Worm (Caenorhabditis elegans): ENCODE measurements around the gene K04C1.5.

Gene K04C1.5

ce11 chrX:14241531-14241930 lies 6.3 kb upstream of the K04C1.5 start:
- TF ChIP-seq ceh-24 (tag; optimal IDR thresholded peaks at IDR 0.05) (no peak), gmeb-2 (tag; optimal IDR thresholded peaks at IDR 0.05) (no peak), elt-4 (tag; optimal IDR thresholded peaks at IDR 0.05) (no peak), ets-4 (tag; optimal IDR thresholded peaks at IDR 0.05) (no peak), nhr-232 (tag; optimal IDR thresholded peaks at IDR 0.05) (no peak), ztf-16 (tag; optimal IDR thresholded peaks at IDR 0.05) (no peak), hlh-30 (tag; optimal IDR thresholded peaks at IDR 0.05; ENCODE audit: insufficient read depth) (no peak), fkh-10 (GFP tag; optimal IDR thresholded peaks at IDR 0.05) (no peak), F13H6.1 (tag; optimal IDR thresholded peaks at IDR 0.05) (no peak), K09A11.1 (tag; optimal IDR thresholded peaks at IDR 0.05; ENCODE audit: insufficient read depth) (no peak), nfya-1 (tag; optimal IDR thresholded peaks at IDR 0.05) (no peak), zip-5 (tag; optimal IDR thresholded peaks at IDR 0.05) (no peak), ceh-48 (tag; optimal IDR thresholded peaks at IDR 0.05) (no peak), fkh-6 (tag; optimal IDR thresholded peaks at IDR 0.05) (no peak)

- no peak for TF ChIP-seq unc-42 (tag; optimal IDR thresholded peaks at IDR 0.05)
- peak; percentile 60 for TF ChIP-seq ceh-31 (tag; optimal IDR thresholded peaks at IDR 0.05)
Measured at ce11 chrX:14243345-14243961, 4.4 kb upstream of the K04C1.5 start, which contains the start of gene K04C1.3. Gene K04C1.3, minus strand, starts transcription at chrX:14243395.

- TF ChIP-seq elt-2 (tag; optimal IDR thresholded peaks at IDR 0.05) (peak; percentile 40), ceh-6 (GFP tag; optimal IDR thresholded peaks at IDR 0.05) (no peak), unc-3 (GFP tag; conservative IDR thresholded peaks at IDR 0.05) (no peak), unc-3 (tag; optimal IDR thresholded peaks at IDR 0.05) (no peak), ets-4 (tag; optimal IDR thresholded peaks at IDR 0.05) (no peak)
Measured at ce11 chrX:14244493-14244892, 3.4 kb upstream of the K04C1.5 start.

- TF ChIP-seq ceh-9 (tag; optimal IDR thresholded peaks at IDR 0.05) (no peak), elt-4 (tag; optimal IDR thresholded peaks at IDR 0.05) (no peak), unc-55 (GFP tag; optimal IDR thresholded peaks at IDR 0.05) (no peak), sox-2 (GFP tag; IDR thresholded peaks at IDR 0.05) (no peak), lim-6 (tag; optimal IDR thresholded peaks at IDR 0.05) (no peak), ceh-30 (tag; optimal IDR thresholded peaks at IDR 0.05) (no peak), hlh-8 (tag; optimal IDR thresholded peaks at IDR 0.05) (no peak), ceh-48 (tag; optimal IDR thresholded peaks at IDR 0.05) (no peak), odd-2 (tag; optimal IDR thresholded peaks at IDR 0.05) (no peak), pat-9 (tag; optimal IDR thresholded peaks at IDR 0.05) (no peak)
Measured at ce11 chrX:14246518-14246917, 1.3 kb upstream of the K04C1.5 start, which contains the start of gene mlc-6. Gene mlc-6, minus strand, starts transcription at chrX:14246618.

- TF ChIP-seq hlh-13 (GFP tag; optimal IDR thresholded peaks at IDR 0.05) = no peak
- no peak for TF ChIP-seq ceh-48 (tag; optimal IDR thresholded peaks at IDR 0.05)
- TF ChIP-seq che-1 (tag; optimal IDR thresholded peaks at IDR 0.05) = no peak
- no peak for TF ChIP-seq ceh-6 (GFP tag; optimal IDR thresholded peaks at IDR 0.05)
- no peak for TF ChIP-seq pax-1 (tag; optimal IDR thresholded peaks at IDR 0.05)
- TF ChIP-seq nhr-232 (tag; optimal IDR thresholded peaks at IDR 0.05) = no peak
- no peak for TF ChIP-seq rnt-1 (tag; optimal IDR thresholded peaks at IDR 0.05)
- no peak for TF ChIP-seq hlh-15 (tag; optimal IDR thresholded peaks at IDR 0.05)
- no peak for TF ChIP-seq ceh-24 (tag; optimal IDR thresholded peaks at IDR 0.05)
- no peak for TF ChIP-seq fkh-6 (tag; optimal IDR thresholded peaks at IDR 0.05)
- TF ChIP-seq ref-2 (tag; optimal IDR thresholded peaks at IDR 0.05) = no peak
- TF ChIP-seq ceh-18 (tag; optimal IDR thresholded peaks at IDR 0.05) = no peak
- TF ChIP-seq K02D7.2 (tag; optimal IDR thresholded peaks at IDR 0.05) = no peak
- TF ChIP-seq tbx-2 (tag; optimal IDR thresholded peaks at IDR 0.05) = no peak
- no peak for TF ChIP-seq hlh-8 (tag; optimal IDR thresholded peaks at IDR 0.05)
- no peak for TF ChIP-seq K09A11.1 (tag; optimal IDR thresholded peaks at IDR 0.05; ENCODE audit: insufficient read depth)
- no peak for TF ChIP-seq ceh-34 (tag; optimal IDR thresholded peaks at IDR 0.05)
- TF ChIP-seq ttx-3 (tag; optimal IDR thresholded peaks at IDR 0.05) = no peak
Measured at ce11 chrX:14252042-14252441, 4.2 kb downstream of the K04C1.5 start, which contains the start of gene E02H4.6. Gene E02H4.6, minus strand, starts transcription at chrX:14252142.

Measured in whole organism, late embryonic.